Worm (Caenorhabditis elegans): ENCODE measurements around the gene ceh-18.

The ceh-18 gene

ce11 chrX:3824443-3824842 is 33.2 kb downstream of the ceh-18 start:
- no peak for TF ChIP-seq hmg-11 (tag; optimal IDR thresholded peaks at IDR 0.05)
- peak; percentile 14 for TF ChIP-seq pha-4 (tag; optimal IDR thresholded peaks at IDR 0.05)
- TF ChIP-seq egl-5 (tag; optimal IDR thresholded peaks at IDR 0.05): peak; percentile 36
- TF ChIP-seq lin-39 (tag; optimal IDR thresholded peaks at IDR 0.05): peak; percentile 6
- no peak for TF ChIP-seq ceh-16 (tag; optimal IDR thresholded peaks at IDR 0.05)
- TF ChIP-seq nhr-43 (tag; optimal IDR thresholded peaks at IDR 0.05; ENCODE audit: poor library complexity, severe bottlenecking): peak; percentile 72
- peak; percentile 8 for TF ChIP-seq nfya-1 (tag; optimal IDR thresholded peaks at IDR 0.05; ENCODE audit: insufficient read depth)

DNA sequence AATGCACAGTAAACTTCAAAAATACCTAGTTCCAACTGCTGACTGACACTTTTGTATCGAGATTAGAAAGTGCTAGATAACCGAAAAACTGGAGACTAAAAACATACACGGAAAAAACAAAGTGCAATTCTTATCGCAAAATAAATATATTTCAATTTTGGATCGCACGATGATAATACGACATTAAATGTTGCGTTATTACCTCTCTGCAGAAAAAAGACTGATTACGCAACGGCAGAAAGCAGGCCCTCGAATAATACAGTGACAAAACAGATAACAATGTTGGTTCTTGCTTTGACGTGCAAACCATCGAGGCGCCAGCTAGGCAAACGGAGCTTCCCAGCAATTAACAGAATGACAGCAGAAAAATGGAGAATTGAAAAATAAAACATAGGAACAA is 33.7 kb downstream of the ceh-18 start:
- TF ChIP-seq skn-1 (tag; optimal IDR thresholded peaks at IDR 0.05) (peak; percentile 67), lsy-12 (tag; optimal IDR thresholded peaks at IDR 0.05) (no peak), pha-4 (tag; optimal IDR thresholded peaks at IDR 0.05) (peak; percentile 81), nhr-12 (tag; optimal IDR thresholded peaks at IDR 0.05) (no peak), jun-1 (tag; optimal IDR thresholded peaks at IDR 0.05) (peak; percentile 83), egl-27 (tag; optimal IDR thresholded peaks at IDR 0.05) (no peak), pqm-1 (tag; optimal IDR thresholded peaks at IDR 0.05) (peak; percentile 99), ztf-4 (tag; optimal IDR thresholded peaks at IDR 0.05) (no peak), elt-2 (tag; optimal IDR thresholded peaks at IDR 0.05) (peak; percentile 100), hmg-11 (tag; optimal IDR thresholded peaks at IDR 0.05) (no peak)

- no peak for TF ChIP-seq jun-1 (tag; optimal IDR thresholded peaks at IDR 0.05)
- TF ChIP-seq pha-4 (tag; optimal IDR thresholded peaks at IDR 0.05): peak; percentile 14
- TF ChIP-seq nhr-23 (tag; optimal IDR thresholded peaks at IDR 0.05): no peak
- no peak for TF ChIP-seq nhr-77 (tag; optimal IDR thresholded peaks at IDR 0.05)
- no peak for TF ChIP-seq eor-1 (tag; optimal IDR thresholded peaks at IDR 0.05)
- TF ChIP-seq elt-2 (tag; optimal IDR thresholded peaks at IDR 0.05): peak; percentile 71
- peak; percentile 45 for TF ChIP-seq pqm-1 (tag; optimal IDR thresholded peaks at IDR 0.05)
- TF ChIP-seq nhr-237 (tag; optimal IDR thresholded peaks at IDR 0.05): no peak
- TF ChIP-seq fkh-10 (GFP tag; optimal IDR thresholded peaks at IDR 0.05): no peak
- TF ChIP-seq elt-3 (tag; optimal IDR thresholded peaks at IDR 0.05): no peak
- no peak for TF ChIP-seq fos-1 (tag; optimal IDR thresholded peaks at IDR 0.05)
Observed at ce11 chrX:3822061-3822460, 35.5 kb downstream of the ceh-18 start.

DNA sequence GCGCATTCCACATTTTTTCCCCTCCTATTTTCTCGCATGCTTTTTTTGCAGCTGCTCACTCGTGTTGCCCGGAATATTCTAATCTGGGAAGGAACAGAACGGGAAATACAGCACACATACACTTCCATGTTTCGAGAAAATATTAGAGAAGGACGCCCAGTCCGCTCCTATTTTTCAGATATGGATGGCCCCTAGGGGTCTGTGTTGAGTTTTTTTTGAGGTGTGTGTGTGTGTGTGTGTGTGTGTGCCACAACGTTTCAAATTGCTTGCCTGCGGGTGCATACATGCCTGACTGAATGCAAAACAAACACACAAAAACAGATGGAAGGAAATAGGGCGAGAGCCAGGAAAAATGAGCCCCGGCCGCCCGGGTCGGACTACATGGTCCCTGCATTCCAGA is 36.0 kb downstream of the ceh-18 start:
- TF ChIP-seq ceh-82 (tag; optimal IDR thresholded peaks at IDR 0.05): no peak
- no peak for TF ChIP-seq ceh-9 (tag; optimal IDR thresholded peaks at IDR 0.05)

DNA sequence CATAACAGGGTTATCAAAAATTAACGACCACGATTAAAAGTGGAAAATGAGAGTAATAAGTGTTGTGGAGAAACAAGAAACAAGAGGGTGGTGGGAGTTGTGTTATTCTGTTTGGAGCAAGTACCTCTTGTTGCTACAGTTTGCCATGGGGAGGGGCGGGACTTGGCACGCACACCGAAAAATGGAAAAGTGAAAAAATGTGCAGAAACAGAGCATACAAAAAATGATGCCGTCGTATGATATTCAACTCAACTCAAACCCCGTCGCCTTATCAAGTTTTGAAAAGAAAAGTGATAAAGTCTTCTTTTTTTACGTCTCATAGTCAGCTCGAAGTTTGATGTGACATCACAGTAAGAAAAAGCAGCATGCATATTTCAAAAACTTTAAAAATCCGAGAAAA is 36.9 kb downstream of the ceh-18 start:
- peak; percentile 91 for TF ChIP-seq elt-2 (tag; optimal IDR thresholded peaks at IDR 0.05)
- TF ChIP-seq pqm-1 (tag; optimal IDR thresholded peaks at IDR 0.05): peak; percentile 69
- TF ChIP-seq nhr-25 (tag; optimal IDR thresholded peaks at IDR 0.05): no peak
- TF ChIP-seq ceh-28 (tag; optimal IDR thresholded peaks at IDR 0.05): no peak
- peak; percentile 61 for TF ChIP-seq pha-4 (tag; optimal IDR thresholded peaks at IDR 0.05)

ce11 chrX:3819697-3820096 is 37.9 kb downstream of the ceh-18 start:
- TF ChIP-seq pha-4 (tag; optimal IDR thresholded peaks at IDR 0.05) (peak; percentile 97), nhr-67 (tag; optimal IDR thresholded peaks at IDR 0.05) (no peak), nfya-1 (tag; optimal IDR thresholded peaks at IDR 0.05; ENCODE audit: insufficient read depth) (no peak)

DNA sequence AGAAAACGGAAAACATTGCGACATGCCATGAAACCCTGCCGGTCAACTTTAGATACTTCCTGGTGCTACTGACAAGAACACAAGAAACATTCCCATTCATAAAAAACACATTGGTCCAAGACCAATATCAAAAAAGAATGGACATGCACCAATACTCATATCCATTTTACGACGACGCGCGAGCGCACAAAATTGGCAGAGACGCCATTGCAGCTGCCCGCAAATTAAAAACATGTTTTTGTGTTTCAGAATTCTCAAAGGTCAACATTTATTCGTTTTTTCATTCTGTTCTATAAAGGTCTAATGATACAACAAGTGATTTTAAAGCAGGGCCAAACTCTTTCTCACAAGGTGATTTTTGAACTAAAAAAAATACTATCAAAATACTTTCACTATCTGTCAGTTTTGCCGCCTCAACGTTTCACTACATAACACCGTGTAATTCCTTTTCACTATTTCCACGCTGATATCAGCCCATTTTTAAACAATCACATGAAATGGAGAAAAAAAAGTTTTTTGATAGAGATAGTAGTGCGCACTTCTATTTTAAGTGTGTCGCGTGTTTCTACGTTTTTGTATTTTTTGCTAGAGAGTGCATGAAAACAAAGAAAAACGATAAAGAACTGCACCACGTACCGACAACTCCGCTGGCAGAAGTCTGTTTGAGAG is 38.6 kb downstream of the ceh-18 start:
- TF ChIP-seq hmg-11 (tag; optimal IDR thresholded peaks at IDR 0.05) (no peak), pqm-1 (tag; optimal IDR thresholded peaks at IDR 0.05) (peak; percentile 91), unc-39 (tag; optimal IDR thresholded peaks at IDR 0.05) (no peak), elt-2 (tag; optimal IDR thresholded peaks at IDR 0.05) (peak; percentile 90), jun-1 (tag; optimal IDR thresholded peaks at IDR 0.05) (peak; percentile 32), ztf-11 (tag; optimal IDR thresholded peaks at IDR 0.05) (no peak), nhr-25 (tag; optimal IDR thresholded peaks at IDR 0.05) (no peak)

Data from whole organism, L3 larva.